Fruit fly (Drosophila melanogaster): ENCODE data around the gene CG33252.

CG33252 gene

dm6 chrX:16854746-16855145, 42.2 kb downstream of the CG33252 start (continued):
- TF ChIP-seq zf30C (GFP tag; optimal IDR thresholded peaks at IDR 0.05) (no peak), ems (GFP tag; optimal IDR thresholded peaks at IDR 0.05) (no peak), CG3281 (GFP tag; optimal IDR thresholded peaks at IDR 0.05) (peak; percentile 47), CG1024 (GFP tag; IDR thresholded peaks at IDR 0.05) (no peak), pan (optimal IDR thresholded peaks at IDR 0.05) (no peak), pan (GFP tag; optimal IDR thresholded peaks at IDR 0.05 in 1 of 2, IDR thresholded peaks at IDR 0.05 in 1 of 2) (peak in 1 of 2 experiments; percentile 53), hkb (optimal IDR thresholded peaks at IDR 0.05) (no peak), hkb (GFP tag; IDR thresholded peaks at IDR 0.05) (peak; percentile 73), CG12744 (GFP tag; optimal IDR thresholded peaks at IDR 0.05) (no peak), sima (GFP tag; optimal IDR thresholded peaks at IDR 0.05) (no peak), vnd (GFP tag; IDR thresholded peaks at IDR 0.05; ENCODE audit: partially characterized antibody) (no peak), al (GFP tag; IDR thresholded peaks at IDR 0.05) (no peak), CG10654 (GFP tag; optimal IDR thresholded peaks at IDR 0.05) (peak; percentile 26), CG7928 (GFP tag; optimal IDR thresholded peaks at IDR 0.05) (no peak), hth (optimal IDR thresholded peaks at IDR 0.05) (no peak), gem (tag; optimal IDR thresholded peaks at IDR 0.05) (peak; percentile 77), CG13624 (GFP tag; optimal IDR thresholded peaks at IDR 0.05) (no peak), CG17829 (tag; optimal IDR thresholded peaks at IDR 0.05) (peak; percentile 23), dati (GFP tag; IDR thresholded peaks at IDR 0.05) (no peak), HLHmδ (GFP tag; optimal IDR thresholded peaks at IDR 0.05) (no peak), CG7987 (GFP tag; optimal IDR thresholded peaks at IDR 0.05) (no peak), CG2199 (GFP tag; IDR thresholded peaks at IDR 0.05) (no peak), zen2 (GFP tag; IDR thresholded peaks at IDR 0.05; ENCODE audit: partially characterized antibody) (no peak), CG14710 (tag; optimal IDR thresholded peaks at IDR 0.05) (peak; percentile 33), CG11456 (GFP tag; IDR thresholded peaks at IDR 0.05) (no peak), gsb (GFP tag; IDR thresholded peaks at IDR 0.05) (no peak), CG1832 (GFP tag; optimal IDR thresholded peaks at IDR 0.05) (no peak), stc (GFP tag; IDR thresholded peaks at IDR 0.05) (peak; percentile 52), Blimp-1 (GFP tag; optimal IDR thresholded peaks at IDR 0.05) (peak; percentile 86), ci (GFP tag; IDR thresholded peaks at IDR 0.05) (0 out of 3 replicates have a peak, but pooled peaks have one; percentile 38), CG30431 (GFP tag; optimal IDR thresholded peaks at IDR 0.05) (no peak), crol (GFP tag; IDR thresholded peaks at IDR 0.05) (no peak), prd (optimal IDR thresholded peaks at IDR 0.05) (no peak), prd (GFP tag; IDR thresholded peaks at IDR 0.05) (peak; percentile 42; the same call in 2 of the 3 replicates), B-H1 (GFP tag; IDR thresholded peaks at IDR 0.05) (0 out of 3 replicates have a peak, but pooled peaks have one; percentile 10), aop (GFP tag; IDR thresholded peaks at IDR 0.05) (no peak), CG8944 (GFP tag; optimal IDR thresholded peaks at IDR 0.05) (no peak), Hmx (GFP tag; optimal IDR thresholded peaks at IDR 0.05) (no peak), en (GFP tag; optimal IDR thresholded peaks at IDR 0.05) (no peak), Elba2 (GFP tag; optimal IDR thresholded peaks at IDR 0.05) (no peak), Spps (tag; optimal IDR thresholded peaks at IDR 0.05) (no peak), Awh (GFP tag; IDR thresholded peaks at IDR 0.05) (peak; percentile 15; the same call in 1 of the 2 replicates), CG9817 (tag; optimal IDR thresholded peaks at IDR 0.05) (peak; percentile 24)

- TF ChIP-seq Adf1 (GFP tag; IDR thresholded peaks at IDR 0.05): peak; percentile 71
- TF ChIP-seq vnd (GFP tag; IDR thresholded peaks at IDR 0.05; ENCODE audit: partially characterized antibody): no peak
- no peak for TF ChIP-seq sisA (GFP tag; IDR thresholded peaks at IDR 0.05)
- TF ChIP-seq CTCF (GFP tag; optimal IDR thresholded peaks at IDR 0.05): no peak
- TF ChIP-seq Hr78 (GFP tag; optimal IDR thresholded peaks at IDR 0.05): peak in 1 of 2 experiments; percentile 48
- no peak for TF ChIP-seq HLHmδ (GFP tag; optimal IDR thresholded peaks at IDR 0.05)
- no peak for TF ChIP-seq CG1832 (GFP tag; optimal IDR thresholded peaks at IDR 0.05)
- no peak for TF ChIP-seq da (GFP tag; optimal IDR thresholded peaks at IDR 0.05)
- no peak for TF ChIP-seq CG10147 (GFP tag; optimal IDR thresholded peaks at IDR 0.05)
- no peak for TF ChIP-seq kni (GFP tag; optimal IDR thresholded peaks at IDR 0.05)
- TF ChIP-seq CG4328 (GFP tag; optimal IDR thresholded peaks at IDR 0.05): no peak
- TF ChIP-seq CG4360 (GFP tag; IDR thresholded peaks at IDR 0.05): peak; percentile 84
- no peak for TF ChIP-seq CG31441 (GFP tag; IDR thresholded peaks at IDR 0.05)
- TF ChIP-seq CG10209 (GFP tag; optimal IDR thresholded peaks at IDR 0.05): no peak
- TF ChIP-seq CG31388 (GFP tag; optimal IDR thresholded peaks at IDR 0.05): no peak
- TF ChIP-seq CG30431 (GFP tag; optimal IDR thresholded peaks at IDR 0.05): no peak
Measured at dm6 chrX:16849517-16849916, 47.5 kb downstream of the CG33252 start.

Data from whole organism, embryonic.